Fruit fly (Drosophila melanogaster): ENCODE results near the gene CG14841.
A peak's percentile ranks its signal among the peaks of the same experiment; 100 is the strongest.

The CG14841 gene

dm6 chr3R:14298078-14298896, 36.1 kb upstream of the CG14841 start (continued):
- TF ChIP-seq wek (GFP tag; optimal IDR thresholded peaks at IDR 0.05) (no peak), MBD-R2 (GFP tag; IDR thresholded peaks at IDR 0.05) (peak; percentile 46; the same call in 1 of the 2 replicates), danr (GFP tag; IDR thresholded peaks at IDR 0.05) (no peak), CG12769 (tag; optimal IDR thresholded peaks at IDR 0.05) (peak; percentile 2), D (optimal IDR thresholded peaks at IDR 0.05) (no peak), D (GFP tag; optimal IDR thresholded peaks at IDR 0.05) (no peak), H2.0 (GFP tag; IDR thresholded peaks at IDR 0.05) (no peak), slou (GFP tag; optimal IDR thresholded peaks at IDR 0.05) (no peak), CG11560 (tag; IDR thresholded peaks at IDR 0.05) (no peak), Atf6 (GFP tag; IDR thresholded peaks at IDR 0.05) (no peak), pnt (GFP tag; optimal IDR thresholded peaks at IDR 0.05) (no peak), CG3838 (GFP tag; optimal IDR thresholded peaks at IDR 0.05) (no peak), ash1 (GFP tag; optimal IDR thresholded peaks at IDR 0.05) (no peak)

- TF ChIP-seq CG5180 (GFP tag; optimal IDR thresholded peaks at IDR 0.05) (peak; percentile 94), CG12769 (tag; optimal IDR thresholded peaks at IDR 0.05) (peak; percentile 48), cwo (GFP tag; optimal IDR thresholded peaks at IDR 0.05) (peak; percentile 47), vvl (GFP tag; IDR thresholded peaks at IDR 0.05) (peak; percentile 23; the same call in 1 of the 2 replicates), jigr1 (GFP tag; IDR thresholded peaks at IDR 0.05) (no peak), Med (GFP tag) (peak; percentile 51), Drgx (GFP tag; IDR thresholded peaks at IDR 0.05) (0 out of 2 replicates have a peak, but pooled peaks have one; percentile 8), NfI (GFP tag; optimal IDR thresholded peaks at IDR 0.05) (no peak), Scr (GFP tag; IDR thresholded peaks at IDR 0.05; ENCODE audit: partially characterized antibody) (no peak), chinmo (GFP tag; IDR thresholded peaks at IDR 0.05; ENCODE audit: partially characterized antibody) (0 out of 4 replicates have a peak, but pooled peaks have one; percentile 63), wek (GFP tag; optimal IDR thresholded peaks at IDR 0.05) (peak; percentile 5)
These were observed 35.3 kb upstream of the CG14841 start for dm6 chr3R:14297489-14297888.

- TF ChIP-seq CG10321 (GFP tag; IDR thresholded peaks at IDR 0.05) (no peak), Med (GFP tag) (peak; percentile 52), Hmr (GFP tag; optimal IDR thresholded peaks at IDR 0.05) (peak; percentile 18), BtbVII (GFP tag; optimal IDR thresholded peaks at IDR 0.05) (peak; percentile 21), CG18599 (GFP tag; optimal IDR thresholded peaks at IDR 0.05) (peak; percentile 24), CG32772 (GFP tag; IDR thresholded peaks at IDR 0.05) (no peak), sens (GFP tag) (peak; percentile 42)
These were observed 34.5 kb upstream of the CG14841 start for dm6 chr3R:14296700-14297099.

dm6 chr3R:14296126-14296525, 33.9 kb upstream of the CG14841 start:
- TF ChIP-seq gt (GFP tag; IDR thresholded peaks at IDR 0.05) (no peak), CG34376 (GFP tag; optimal IDR thresholded peaks at IDR 0.05) (peak; percentile 67), Nf-YC (tag; optimal IDR thresholded peaks at IDR 0.05) (peak; percentile 28), CG2712 (tag; optimal IDR thresholded peaks at IDR 0.05) (no peak), cwo (GFP tag; optimal IDR thresholded peaks at IDR 0.05) (peak; percentile 17), maf-S (GFP tag; optimal IDR thresholded peaks at IDR 0.05) (no peak), sima (GFP tag; optimal IDR thresholded peaks at IDR 0.05) (no peak), sug (tag; optimal IDR thresholded peaks at IDR 0.05) (peak; percentile 89), TFAM (GFP tag; optimal IDR thresholded peaks at IDR 0.05) (no peak), CG15601 (tag; optimal IDR thresholded peaks at IDR 0.05) (peak; percentile 19), crp (GFP tag; optimal IDR thresholded peaks at IDR 0.05) (no peak), chinmo (GFP tag; IDR thresholded peaks at IDR 0.05; ENCODE audit: partially characterized antibody) (peak; percentile 70; the same call in 1 of the 4 replicates), mirr (GFP tag; optimal IDR thresholded peaks at IDR 0.05) (peak; percentile 89), sd (tag; optimal IDR thresholded peaks at IDR 0.05) (peak; percentile 11), Med (GFP tag) (peak; percentile 27), lbe (GFP tag; optimal IDR thresholded peaks at IDR 0.05) (no peak), MBD-R2 (GFP tag; IDR thresholded peaks at IDR 0.05) (no peak), pan (optimal IDR thresholded peaks at IDR 0.05) (no peak), pan (GFP tag; optimal IDR thresholded peaks at IDR 0.05 in 1 of 2, IDR thresholded peaks at IDR 0.05 in 1 of 2) (peak in 1 of 2 experiments; percentile 34), CG3838 (GFP tag; optimal IDR thresholded peaks at IDR 0.05) (no peak), wor (GFP tag; IDR thresholded peaks at IDR 0.05) (no peak), Mrtf (GFP tag; IDR thresholded peaks at IDR 0.05) (no peak)

Measured in whole organism, embryonic.